Fruit fly (Drosophila melanogaster) whole organism, embryonic: ENCODE measurements around the gene THG.
A peak's percentile ranks its signal among the peaks of the same experiment; 100 is the strongest.

ENCODE experiments used
- Antp ChIP-seq: fragments of 200-800 bp; sonication (Bioruptor generic); optimal IDR thresholded peaks from 3 replicates; lab custom pipeline; 2016; ENCODE audit warnings: missing biosample characterization, missing genetic modification characterization
- BEAF-32 ChIP-seq: fragments of 200-800 bp; sonication (Bioruptor generic); optimal IDR thresholded peaks from 3 replicates; lab custom pipeline; 2017; ENCODE audit warnings: missing biosample characterization, missing genetic modification characterization, mild to moderate bottlenecking, moderate library complexity, missing genetic modification reagents
- Bgb ChIP-seq: fragments of 200-800 bp; sonication (Bioruptor generic); IDR thresholded peaks from 2 replicates; pipeline ENCODE4 v1.3.6; 2022; ENCODE audit warnings: missing biosample characterization, missing genetic modification characterization; ENCODE audit not compliant: partially characterized antibody
- Blimp-1 ChIP-seq: fragments of 200-800 bp; sonication (Bioruptor generic); optimal IDR thresholded peaks from 3 replicates; lab custom pipeline; 2018; ENCODE audit warnings: missing biosample characterization, missing genetic modification characterization, mild to moderate bottlenecking, moderate library complexity, missing genetic modification reagents
- CG11093 ChIP-seq: fragments of 200-800 bp; sonication (Bioruptor generic); IDR thresholded peaks from 3 replicates; pipeline ENCODE4 v1.3.6; 2022; ENCODE audit warnings: missing biosample characterization, missing genetic modification characterization
- CG1233 ChIP-seq: fragments of 200-800 bp; sonication (Bioruptor generic); optimal IDR thresholded peaks from 4 replicates; lab custom pipeline; 2018; ENCODE audit warnings: missing biosample characterization, mild to moderate bottlenecking, missing genetic modification characterization
- CG12744 ChIP-seq: fragments of 200-800 bp; sonication (Bioruptor generic); optimal IDR thresholded peaks from 2 replicates; lab custom pipeline; 2016; ENCODE audit warnings: missing biosample characterization, missing genetic modification characterization
- CG13424 ChIP-seq: fragments of 200-800 bp; sonication (Bioruptor generic); optimal IDR thresholded peaks from 2 replicates; lab custom pipeline; 2019; ENCODE audit warnings: missing biosample characterization, mild to moderate bottlenecking, missing genetic modification characterization, moderate library complexity
- CG16813 ChIP-seq: fragments of 200-800 bp; sonication (Bioruptor generic); IDR thresholded peaks from 3 replicates; pipeline ENCODE4 v1.3.6; 2022; ENCODE audit warnings: missing biosample characterization, missing genetic modification characterization; ENCODE audit not compliant: partially characterized antibody
- CG16863 ChIP-seq: fragments of 200-800 bp; sonication (Bioruptor generic); optimal IDR thresholded peaks from 3 replicates; lab custom pipeline; 2016; ENCODE audit warnings: missing biosample characterization, missing genetic modification characterization
- CG17186 ChIP-seq: fragments of 200-800 bp; sonication (Bioruptor generic); optimal IDR thresholded peaks from 3 replicates; lab custom pipeline; 2017; ENCODE audit warnings: missing biosample characterization, missing genetic modification reagents, missing genetic modification characterization
- CG2199 ChIP-seq: fragments of 200-800 bp; sonication (Bioruptor generic); IDR thresholded peaks from 3 replicates; pipeline ENCODE4 v1.3.6; 2022; ENCODE audit warnings: missing biosample characterization, missing genetic modification characterization
- CG2678 ChIP-seq: fragments of 200-800 bp; sonication (Bioruptor generic); optimal IDR thresholded peaks from 3 replicates; lab custom pipeline; 2019; ENCODE audit warnings: missing biosample characterization, mild to moderate bottlenecking, missing genetic modification characterization, moderate library complexity
- CG2875 ChIP-seq: fragments of 200-800 bp; sonication (Bioruptor generic); optimal IDR thresholded peaks from 2 replicates; lab custom pipeline; 2017; ENCODE audit warnings: missing biosample characterization, mild to moderate bottlenecking, missing genetic modification characterization, missing genetic modification reagents
- CG34422 ChIP-seq: fragments of 200-800 bp; sonication (Bioruptor generic); IDR thresholded peaks from 3 replicates; pipeline ENCODE4 v1.3.6; 2022; ENCODE audit warnings: missing biosample characterization, missing genetic modification characterization
- CG3847 ChIP-seq: fragments of 200-800 bp; sonication (Bioruptor generic); IDR thresholded peaks from 2 replicates; pipeline ENCODE4 v1.3.6; 2022; ENCODE audit warnings: missing biosample characterization, missing genetic modification characterization
- CG43689 ChIP-seq: fragments of 200-800 bp; sonication (Bioruptor generic); IDR thresholded peaks from 2 replicates; pipeline ENCODE4 v1.3.6; 2022; ENCODE audit warnings: missing biosample characterization, missing genetic modification characterization
- CG7745 ChIP-seq: fragments of 200-800 bp; sonication (Bioruptor generic); optimal IDR thresholded peaks from 2 replicates; lab custom pipeline; 2018; ENCODE audit warnings: missing biosample characterization, mild to moderate bottlenecking, missing genetic modification characterization, moderate library complexity
- CG7839 ChIP-seq: fragments of 200-800 bp; sonication (Bioruptor generic); optimal IDR thresholded peaks from 3 replicates; lab custom pipeline; 2018; ENCODE audit warnings: missing biosample characterization, mild to moderate bottlenecking, missing genetic modification characterization, moderate library complexity
- CG9437 ChIP-seq: fragments of 200-800 bp; sonication (Bioruptor generic); optimal IDR thresholded peaks from 2 replicates; lab custom pipeline; 2018; ENCODE audit warnings: missing biosample characterization, mild to moderate bottlenecking, missing genetic modification characterization
- CG9797 ChIP-seq: fragments of 200-800 bp; sonication (Bioruptor generic); optimal IDR thresholded peaks from 3 replicates; lab custom pipeline; 2018; ENCODE audit warnings: missing biosample characterization, mild to moderate bottlenecking, missing genetic modification characterization
- CG9876 ChIP-seq: fragments of 200-800 bp; sonication (Bioruptor generic); optimal IDR thresholded peaks from 2 replicates; lab custom pipeline; 2016; ENCODE audit warnings: missing biosample characterization, missing genetic modification characterization
- Doc3 ChIP-seq: fragments of 200-800 bp; sonication (Bioruptor generic); IDR thresholded peaks from 3 replicates; pipeline ENCODE4 v1.3.6; 2022; ENCODE audit warnings: missing biosample characterization, missing genetic modification characterization; ENCODE audit not compliant: partially characterized antibody
- Dref ChIP-seq: fragments of 200-800 bp; sonication (Bioruptor generic); IDR thresholded peaks from 2 replicates; pipeline ENCODE4 v1.3.6; 2022; ENCODE audit warnings: missing biosample characterization, missing genetic modification characterization
- Fer1 ChIP-seq: fragments of 200-800 bp; sonication (Bioruptor generic); optimal IDR thresholded peaks from 2 replicates; lab custom pipeline; 2017; ENCODE audit warnings: missing biosample characterization, mild to moderate bottlenecking, missing genetic modification characterization
- Fer2 ChIP-seq: fragments of 200-800 bp; sonication (Bioruptor generic); optimal IDR thresholded peaks from 2 replicates; lab custom pipeline; 2018; ENCODE audit warnings: missing biosample characterization, mild to moderate bottlenecking, missing genetic modification characterization, moderate library complexity
- Gug ChIP-seq: fragments of 200-800 bp; sonication (Bioruptor generic); IDR thresholded peaks from 4 replicates; pipeline ENCODE4 v1.3.6; 2022; ENCODE audit warnings: missing biosample characterization, missing genetic modification characterization
- H15 ChIP-seq: fragments of 200-800 bp; sonication (Bioruptor generic); IDR thresholded peaks from 3 replicates; pipeline ENCODE4 v1.3.6; 2022; ENCODE audit warnings: missing biosample characterization, missing genetic modification characterization
- HHEX ChIP-seq: fragments of 200-800 bp; sonication (Bioruptor generic); optimal IDR thresholded peaks from 3 replicates; lab custom pipeline; 2017; ENCODE audit warnings: missing biosample characterization, mild to moderate bottlenecking, missing genetic modification characterization, missing genetic modification reagents
- Lpt ChIP-seq: fragments of >200 bp; optimal IDR thresholded peaks from 2 replicates; lab custom pipeline; 2018; ENCODE audit warnings: missing biosample characterization, missing genetic modification characterization
- Mrtf ChIP-seq: fragments of 200-800 bp; sonication (Bioruptor generic); IDR thresholded peaks from 3 replicates; pipeline ENCODE4 v1.3.6; 2022; ENCODE audit warnings: missing biosample characterization, missing genetic modification characterization
- Neu2 ChIP-seq: fragments of 200-800 bp; sonication (Bioruptor generic); optimal IDR thresholded peaks from 3 replicates; lab custom pipeline; 2016; ENCODE audit warnings: missing biosample characterization, missing genetic modification characterization, borderline replicate concordance
- ato ChIP-seq: fragments of 200-800 bp; sonication (Bioruptor generic); IDR thresholded peaks from 2 replicates; pipeline ENCODE4 v1.3.6; 2022; ENCODE audit warnings: missing biosample characterization, missing genetic modification characterization; ENCODE audit not compliant: partially characterized antibody
- chif ChIP-seq, 2 experiments: fragments of 200-800 bp; sonication (Bioruptor generic); optimal IDR thresholded peaks; 3 replicates each; lab custom pipeline; 2016; ENCODE audit warnings: missing biosample characterization in 2 of 2, missing genetic modification characterization in 2 of 2
- ci ChIP-seq: fragments of 200-800 bp; sonication (Bioruptor generic); IDR thresholded peaks from 3 replicates; pipeline ENCODE4 v1.3.6; 2022; ENCODE audit warnings: missing biosample characterization, missing genetic modification characterization
- disco-r ChIP-seq: fragments of 200-800 bp; sonication (Bioruptor generic); optimal IDR thresholded peaks from 2 replicates; lab custom pipeline; 2016; ENCODE audit warnings: missing biosample characterization, missing genetic modification characterization
- dmrt99B ChIP-seq: fragments of 200-800 bp; sonication (Bioruptor generic); optimal IDR thresholded peaks from 2 replicates; lab custom pipeline; 2018; ENCODE audit warnings: missing biosample characterization, mild to moderate bottlenecking, missing genetic modification characterization, moderate library complexity
- esg ChIP-seq: fragments of 200-800 bp; sonication (Bioruptor generic); conservative IDR thresholded peaks from 2 replicates; pipeline ENCODE4 v1.3.6; 2022; ENCODE audit warnings: missing biosample characterization, missing genetic modification characterization
- fd102C ChIP-seq: fragments of 200-800 bp; sonication (Bioruptor generic); optimal IDR thresholded peaks from 2 replicates; lab custom pipeline; 2018; ENCODE audit warnings: missing biosample characterization, mild to moderate bottlenecking, missing genetic modification characterization, moderate library complexity
- gfzf ChIP-seq: fragments of 200-800 bp; sonication (Bioruptor generic); optimal IDR thresholded peaks from 2 replicates; lab custom pipeline; 2016; ENCODE audit warnings: missing biosample characterization, mild to moderate bottlenecking, missing genetic modification characterization, moderate library complexity
- gsb-n ChIP-seq: fragments of 200-800 bp; sonication (Bioruptor generic); optimal IDR thresholded peaks from 3 replicates; lab custom pipeline; 2018; ENCODE audit warnings: missing biosample characterization, mild to moderate bottlenecking, missing genetic modification characterization
- run ChIP-seq: fragments of 200-800 bp; sonication (Bioruptor generic); optimal IDR thresholded peaks from 3 replicates; lab custom pipeline; 2018; ENCODE audit warnings: missing biosample characterization, mild to moderate bottlenecking, missing genetic modification characterization
- schlank ChIP-seq: fragments of 200-800 bp; sonication (Bioruptor generic); optimal IDR thresholded peaks from 2 replicates; lab custom pipeline; 2018; ENCODE audit warnings: missing biosample characterization, mild to moderate bottlenecking, missing genetic modification characterization
- sqz ChIP-seq: fragments of 200-800 bp; sonication (Bioruptor generic); optimal IDR thresholded peaks from 3 replicates; lab custom pipeline; 2018; ENCODE audit warnings: missing biosample characterization, mild to moderate bottlenecking, missing genetic modification characterization
- tin ChIP-seq: fragments of 200-800 bp; sonication (Bioruptor generic); optimal IDR thresholded peaks from 3 replicates; lab custom pipeline; 2016; ENCODE audit warnings: missing biosample characterization, missing genetic modification characterization
- ttk ChIP-seq: fragments of 200-800 bp; sonication (Bioruptor generic); IDR thresholded peaks from 2 replicates; pipeline ENCODE4 v2.1.2; 2022; ENCODE audit warnings: missing biosample characterization, missing genetic modification characterization
- usp ChIP-seq: fragments of >200 bp; optimal IDR thresholded peaks from 2 replicates; lab custom pipeline; 2017; ENCODE audit warnings: missing biosample characterization, missing genetic modification characterization
- wor ChIP-seq: fragments of 200-800 bp; sonication (Bioruptor generic); IDR thresholded peaks from 2 replicates; pipeline ENCODE4 v1.3.6; 2022; ENCODE audit warnings: missing biosample characterization, missing genetic modification characterization

The THG gene

DNA sequence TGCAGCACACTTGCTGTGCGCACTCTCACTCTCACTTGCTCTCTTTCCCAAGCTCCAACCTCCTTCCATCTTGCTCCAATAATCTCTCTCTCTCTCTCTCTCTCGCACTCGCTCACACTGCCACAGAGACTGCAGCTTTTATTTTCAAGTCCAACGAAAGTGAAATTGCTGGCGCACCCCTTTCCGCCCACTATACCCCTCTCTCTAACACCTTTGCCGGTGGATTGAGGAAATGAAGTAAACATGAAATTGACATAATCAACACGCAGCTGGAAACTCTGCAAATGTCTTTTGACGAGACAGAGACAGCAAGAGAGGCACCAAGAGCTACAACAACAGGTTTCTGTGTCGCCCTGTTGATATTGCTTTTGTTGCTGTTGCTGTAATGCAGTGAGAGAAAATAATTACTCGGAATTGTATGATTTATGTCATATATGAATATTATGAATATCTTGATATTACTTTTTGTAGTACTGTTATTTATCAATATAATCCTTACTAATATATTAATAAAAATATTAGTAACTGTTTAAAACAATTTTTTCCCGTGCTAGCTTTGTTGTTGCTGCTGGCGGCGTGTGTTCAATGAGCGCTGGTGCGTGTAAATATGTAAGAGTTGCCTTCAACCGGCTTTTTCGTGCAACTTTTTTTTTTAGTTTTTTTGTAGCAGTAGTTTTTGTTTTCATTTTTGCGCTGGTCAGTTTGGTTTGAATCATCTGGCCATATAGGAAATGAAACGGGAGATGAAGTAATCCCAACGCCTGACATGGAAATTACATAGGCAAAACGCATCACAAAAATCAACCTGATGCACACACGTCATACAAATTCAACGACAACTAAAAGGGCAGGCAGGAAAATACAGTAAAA lies 13.7 kb downstream of the THG start (continued):
- TF ChIP-seq H15 (peak; percentile 89), CG16863 (peak; percentile 46), usp (GFP tag; lab: Kevin White, UChicago) (no peak), Mrtf (GFP tag; lab: Robert Waterston, UW) (peak; percentile 82), fd102C (no peak), CG12744 (GFP tag; lab: Kevin White, UChicago) (no peak), wor (GFP tag; lab: Robert Waterston, UW) (peak; percentile 94), CG34422 (peak; percentile 94), esg (GFP tag; lab: Robert Waterston, UW) (peak; percentile 92), CG43689 (GFP tag; lab: Robert Waterston, UW) (peak; percentile 91), CG2875 (GFP tag; lab: Kevin White, UChicago) (peak; percentile 82), CG9876 (GFP tag; lab: Kevin White, UChicago) (no peak), CG2199 (GFP tag; lab: Robert Waterston, UW) (peak; percentile 82; the same call in 2 of the 3 replicates), gsb-n (peak; percentile 94), Fer1 (GFP tag; lab: Kevin White, UChicago) (peak; percentile 88), CG16813 (no peak), Doc3 (GFP tag; lab: Robert Waterston, UW) (no peak), disco-r (GFP tag; lab: Kevin White, UChicago) (no peak), dmrt99B (tag; lab: Kevin White, UChicago) (peak; percentile 98), ato (no peak), CG17186 (peak; percentile 56), run (tag; lab: Kevin White, UChicago) (peak; percentile 90), ttk (GFP tag; lab: Robert Waterston, UW) (peak; percentile 95), CG13424 (peak; percentile 93), chif (GFP tag; optimal IDR thresholded peaks at IDR 0.05; lab: Kevin White, UChicago) (peak; percentile 46 to 55), Antp (GFP tag; lab: Kevin White, UChicago) (peak; percentile 16), CG7839 (peak; percentile 95), ci (peak; percentile 95), sqz (GFP tag; lab: Kevin White, UChicago) (peak; percentile 74), Lpt (no peak), CG3847 (peak; percentile 78), tin (GFP tag; lab: Kevin White, UChicago) (peak; percentile 87), Fer2 (tag; lab: Kevin White, UChicago) (peak; percentile 51), BEAF-32 (no peak), Neu2 (GFP tag; lab: Kevin White, UChicago) (no peak), CG9437 (peak; percentile 73), HHEX (peak; percentile 89), Gug (GFP tag; lab: Robert Waterston, UW) (peak; percentile 60; the same call in 3 of the 4 replicates), CG7745 (tag; lab: Kevin White, UChicago) (peak; percentile 76), Blimp-1 (peak; percentile 100), CG2678 (peak; percentile 94), Dref (GFP tag; lab: Robert Waterston, UW) (no peak), CG1233 (peak; percentile 86), CG11093 (GFP tag; lab: Robert Waterston, UW) (peak; percentile 91), gfzf (no peak), schlank (tag; lab: Kevin White, UChicago) (peak; percentile 31), Bgb (GFP tag; lab: Robert Waterston, UW) (peak; percentile 24; the same call in 1 of the 2 replicates), CG9797 (GFP tag; lab: Kevin White, UChicago) (peak; percentile 25)
